Fruit fly (Drosophila melanogaster) whole organism: ENCODE data around the gene mthl15.

Source experiments
- Dll ChIP-seq: fragments of >200 bp; optimal IDR thresholded peaks from 2 replicates; lab custom pipeline; 2017
- pan ChIP-seq: fragments of >200 bp; optimal IDR thresholded peaks from 2 replicates; lab custom pipeline; 2017
- usp ChIP-seq: fragments of >200 bp; optimal IDR thresholded peaks from 2 replicates; lab custom pipeline; 2017; ENCODE audit warnings: missing biosample characterization, missing genetic modification characterization, mixed read lengths

dm6 chr2L:10263830-10264634 is 25.9 kb upstream of the mthl15 start, which contains the start of gene REPTOR-BP:
- TF ChIP-seq Dll (lab: Kevin White, UChicago) (no peak), pan (lab: Kevin White, UChicago) (no peak), usp (GFP tag; lab: Kevin White, UChicago) (no peak)
